Worm (Caenorhabditis elegans): ENCODE measurements around the gene C18A3.10.

The C18A3.10 gene

DNA sequence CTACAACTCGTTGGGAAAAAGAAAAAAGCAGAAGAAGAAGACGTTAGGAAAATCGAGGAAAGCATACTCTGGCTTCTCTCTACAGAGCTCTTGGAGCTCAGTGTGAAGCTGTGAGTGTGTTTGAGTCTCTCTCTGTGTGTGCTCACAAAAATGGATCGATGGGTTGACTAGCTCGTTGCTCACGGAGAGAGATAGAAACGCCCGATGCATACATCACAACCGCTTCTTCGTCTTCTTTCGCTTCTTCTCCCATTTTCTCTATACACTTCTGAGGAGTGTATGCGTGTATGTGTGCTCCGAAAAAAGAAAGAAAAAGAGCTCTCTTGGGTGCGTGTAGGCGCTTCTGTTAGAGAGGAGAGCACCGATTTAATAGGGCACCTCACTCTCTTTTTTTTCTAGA is 9.4 kb upstream of the C18A3.10 start (continued):
- TF ChIP-seq lin-13 (GFP tag; optimal IDR thresholded peaks at IDR 0.05), result peak; percentile 38
- no peak for TF ChIP-seq ama-1 (optimal IDR thresholded peaks at IDR 0.05)
- TF ChIP-seq unc-62 (GFP tag; optimal IDR thresholded peaks at IDR 0.05), result no peak
- peak; percentile 20 for TF ChIP-seq lin-39 (tag; optimal IDR thresholded peaks at IDR 0.05)
- peak; percentile 80 for TF ChIP-seq crh-2 (tag; optimal IDR thresholded peaks at IDR 0.05)
- peak; percentile 89 for TF ChIP-seq nhr-129 (tag; optimal IDR thresholded peaks at IDR 0.05)
- TF ChIP-seq F13H6.1 (tag; optimal IDR thresholded peaks at IDR 0.05), result peak; percentile 52
- TF ChIP-seq elt-3 (tag; optimal IDR thresholded peaks at IDR 0.05), result no peak
- TF ChIP-seq ZK546.5 (tag; optimal IDR thresholded peaks at IDR 0.05), result no peak
- TF ChIP-seq skn-1 (tag; optimal IDR thresholded peaks at IDR 0.05), result no peak
- TF ChIP-seq unc-39 (tag; optimal IDR thresholded peaks at IDR 0.05), result no peak
- TF ChIP-seq mab-5 (tag; optimal IDR thresholded peaks at IDR 0.05), result peak; percentile 49
- TF ChIP-seq Y55F3AM.14 (GFP tag; optimal IDR thresholded peaks at IDR 0.05), result peak; percentile 54
- no peak for TF ChIP-seq ztf-1 (GFP tag; conservative IDR thresholded peaks at IDR 0.05)
- TF ChIP-seq fos-1 (tag; optimal IDR thresholded peaks at IDR 0.05), result no peak
- peak; percentile 88 for TF ChIP-seq C34F6.9 (tag; optimal IDR thresholded peaks at IDR 0.05)
- TF ChIP-seq mbf-1 (tag; optimal IDR thresholded peaks at IDR 0.05), result no peak

DNA sequence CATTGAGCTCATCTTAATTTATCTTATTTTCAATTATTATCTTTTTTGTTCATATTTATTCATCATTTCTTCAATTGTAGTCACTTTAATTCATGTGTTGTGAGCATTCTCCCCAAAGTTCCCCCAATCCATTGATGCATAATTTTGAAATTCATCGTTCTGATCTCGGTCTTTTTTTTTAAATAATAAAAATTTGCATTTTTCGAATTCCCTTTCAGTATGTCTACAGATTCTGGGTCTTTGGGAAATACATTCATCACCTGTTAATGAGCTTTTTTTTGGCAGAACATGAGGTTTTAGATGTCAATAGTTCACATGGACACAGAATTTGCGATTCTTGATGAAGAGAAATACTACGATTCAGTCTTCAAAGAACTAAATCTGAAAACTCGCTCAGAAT is 4.2 kb upstream of the C18A3.10 start, which contains the start of gene damt-1:
Gene damt-1, plus strand, starts transcription at position 301 of the 400 bp plus-strand sequence.
- no peak for TF ChIP-seq nhr-77 (tag; optimal IDR thresholded peaks at IDR 0.05)
- no peak for TF ChIP-seq sma-9 (GFP tag; optimal IDR thresholded peaks at IDR 0.05)
- no peak for TF ChIP-seq sma-9 (tag; optimal IDR thresholded peaks at IDR 0.05)
- no peak for TF ChIP-seq peb-1 (tag; optimal IDR thresholded peaks at IDR 0.05)
- TF ChIP-seq ZK546.5 (tag; optimal IDR thresholded peaks at IDR 0.05), result no peak
- TF ChIP-seq alr-1 (tag; optimal IDR thresholded peaks at IDR 0.05), result no peak
- no peak for TF ChIP-seq aly-2 (tag; optimal IDR thresholded peaks at IDR 0.05)
- no peak for TF ChIP-seq mab-5 (tag; optimal IDR thresholded peaks at IDR 0.05)
- no peak for TF ChIP-seq gmeb-1 (tag; optimal IDR thresholded peaks at IDR 0.05)
- no peak for TF ChIP-seq mbf-1 (tag; optimal IDR thresholded peaks at IDR 0.05)
- no peak for TF ChIP-seq ztf-11 (tag; optimal IDR thresholded peaks at IDR 0.05)
- TF ChIP-seq nhr-23 (tag; optimal IDR thresholded peaks at IDR 0.05), result no peak
- TF ChIP-seq lin-13 (GFP tag; optimal IDR thresholded peaks at IDR 0.05), result no peak
- TF ChIP-seq zag-1 (tag; optimal IDR thresholded peaks at IDR 0.05), result no peak
- no peak for TF ChIP-seq dmd-4 (tag; optimal IDR thresholded peaks at IDR 0.05)
- no peak for TF ChIP-seq unc-39 (tag; optimal IDR thresholded peaks at IDR 0.05)
- no peak for TF ChIP-seq Y55F3AM.14 (GFP tag; optimal IDR thresholded peaks at IDR 0.05)
- no peak for TF ChIP-seq nhr-12 (tag; optimal IDR thresholded peaks at IDR 0.05)
- TF ChIP-seq R02D3.7 (tag; optimal IDR thresholded peaks at IDR 0.05), result no peak

- TF ChIP-seq peb-1 (tag; optimal IDR thresholded peaks at IDR 0.05) (no peak), blmp-1 (tag; optimal IDR thresholded peaks at IDR 0.05; ENCODE audit: insufficient read depth) (no peak), nhr-129 (tag; optimal IDR thresholded peaks at IDR 0.05) (no peak), R02D3.7 (tag; optimal IDR thresholded peaks at IDR 0.05) (no peak), skn-1 (tag; optimal IDR thresholded peaks at IDR 0.05) (no peak), Y55F3AM.14 (GFP tag; optimal IDR thresholded peaks at IDR 0.05) (no peak), ZK546.5 (tag; optimal IDR thresholded peaks at IDR 0.05) (no peak), ztf-4 (tag; optimal IDR thresholded peaks at IDR 0.05) (no peak), zag-1 (tag; optimal IDR thresholded peaks at IDR 0.05) (no peak), unc-62 (GFP tag; optimal IDR thresholded peaks at IDR 0.05) (no peak), mdl-1 (tag; optimal IDR thresholded peaks at IDR 0.05) (no peak), lin-11 (tag; optimal IDR thresholded peaks at IDR 0.05) (no peak), lsy-2 (tag; optimal IDR thresholded peaks at IDR 0.05) (no peak)
These were observed 2.2 kb upstream of the C18A3.10 start, which contains the start of gene zipt-3 for ce11 chrII:5717831-5718230. Gene zipt-3, plus strand, starts transcription at chrII:5718131.

ce11 chrII:5714807-5715206 is 838 bp downstream of the C18A3.10 start, which contains the start of the genes tiar-1 and lelo-4:
Gene tiar-1, minus strand, starts transcription at chrII:5714823.
Gene lelo-4, plus strand, starts transcription at chrII:5714924.
- TF ChIP-seq blmp-1 (tag; optimal IDR thresholded peaks at IDR 0.05; ENCODE audit: insufficient read depth) (no peak), Y55F3AM.14 (GFP tag; optimal IDR thresholded peaks at IDR 0.05) (no peak), mbf-1 (tag; optimal IDR thresholded peaks at IDR 0.05) (no peak), nhr-10 (tag; optimal IDR thresholded peaks at IDR 0.05) (no peak), alr-1 (tag; optimal IDR thresholded peaks at IDR 0.05) (no peak), ama-1 (optimal IDR thresholded peaks at IDR 0.05) (peak; percentile 34), crh-2 (tag; optimal IDR thresholded peaks at IDR 0.05) (peak; percentile 86), elt-3 (tag; optimal IDR thresholded peaks at IDR 0.05) (no peak), lin-13 (GFP tag; optimal IDR thresholded peaks at IDR 0.05) (peak; percentile 52), lin-11 (tag; optimal IDR thresholded peaks at IDR 0.05) (peak; percentile 76), peb-1 (tag; optimal IDR thresholded peaks at IDR 0.05) (no peak), gmeb-1 (tag; optimal IDR thresholded peaks at IDR 0.05) (peak; percentile 84), nhr-77 (tag; optimal IDR thresholded peaks at IDR 0.05) (no peak), nhr-129 (tag; optimal IDR thresholded peaks at IDR 0.05) (peak; percentile 76), nhr-12 (tag; optimal IDR thresholded peaks at IDR 0.05) (no peak), ZK546.5 (tag; optimal IDR thresholded peaks at IDR 0.05) (peak; percentile 86), lsy-2 (tag; optimal IDR thresholded peaks at IDR 0.05) (peak; percentile 7 to 84), nhr-23 (tag; optimal IDR thresholded peaks at IDR 0.05) (no peak), ztf-4 (tag; optimal IDR thresholded peaks at IDR 0.05) (peak; percentile 57), ztf-1 (GFP tag; conservative IDR thresholded peaks at IDR 0.05) (no peak), nhr-21 (tag; optimal IDR thresholded peaks at IDR 0.05) (peak; percentile 8), nhr-11 (tag; optimal IDR thresholded peaks at IDR 0.05) (no peak), C34F6.9 (tag; optimal IDR thresholded peaks at IDR 0.05) (peak; percentile 84), unc-62 (GFP tag; optimal IDR thresholded peaks at IDR 0.05) (no peak), nhr-237 (tag; optimal IDR thresholded peaks at IDR 0.05) (no peak), lin-39 (tag; optimal IDR thresholded peaks at IDR 0.05) (no peak), egl-27 (tag; optimal IDR thresholded peaks at IDR 0.05) (no peak), sem-4 (tag; optimal IDR thresholded peaks at IDR 0.05) (peak; percentile 69), F13H6.1 (tag; optimal IDR thresholded peaks at IDR 0.05) (peak; percentile 38), unc-39 (tag; optimal IDR thresholded peaks at IDR 0.05) (no peak), nhr-6 (tag; optimal IDR thresholded peaks at IDR 0.05) (no peak), ztf-11 (tag; optimal IDR thresholded peaks at IDR 0.05) (no peak), dmd-4 (tag; optimal IDR thresholded peaks at IDR 0.05) (no peak), sma-9 (GFP tag; optimal IDR thresholded peaks at IDR 0.05) (peak; percentile 52), sma-9 (tag; optimal IDR thresholded peaks at IDR 0.05) (no peak), mdl-1 (tag; optimal IDR thresholded peaks at IDR 0.05) (no peak)

All from whole organism, L2 larva.